Worm (Caenorhabditis elegans) whole organism, midembryonic: ENCODE data around the gene Y37H2A.11.

Source experiments
- T22C8.4 ChIP-seq: fragments of 200-800 bp; sonication (Bioruptor generic); IDR thresholded peaks from 2 replicates; pipeline ENCODE4 v1.3.6; 2022; ENCODE audit warnings: missing genetic modification characterization, missing compliant biosample characterization
- cog-1 ChIP-seq: sonication (generic microtip); optimal IDR thresholded peaks from 2 replicates; lab custom pipeline; 2016; ENCODE audit warnings: missing genetic modification characterization, missing compliant biosample characterization
- flt-1 ChIP-seq: fragments of 200-800 bp; sonication (Bioruptor generic); IDR thresholded peaks from 2 replicates; pipeline ENCODE4 v1.3.6; 2022; ENCODE audit warnings: missing genetic modification characterization, missing compliant biosample characterization
- klf-2 ChIP-seq: fragments of 200-800 bp; sonication (Bioruptor generic); conservative IDR thresholded peaks from 2 replicates; pipeline ENCODE4 v1.3.6; 2022; ENCODE audit warnings: missing genetic modification reagents, missing genetic modification characterization, missing compliant biosample characterization
- med-1 ChIP-seq: sonication (generic microtip); optimal IDR thresholded peaks from 2 replicates; lab custom pipeline; 2017; ENCODE audit warnings: missing genetic modification characterization, mild to moderate bottlenecking, missing compliant biosample characterization, antibody characterized with exemption, missing genetic modification reagents; ENCODE audit not compliant: insufficient read depth
- ref-1 ChIP-seq: fragments of 200-800 bp; sonication (Bioruptor generic); conservative IDR thresholded peaks from 2 replicates; pipeline ENCODE4 v1.3.6; 2022; ENCODE audit warnings: missing genetic modification reagents, missing genetic modification characterization, missing compliant biosample characterization
- tab-1 ChIP-seq: fragments of 200-800 bp; sonication (Bioruptor generic); IDR thresholded peaks from 2 replicates; pipeline ENCODE4 v1.3.6; 2022; ENCODE audit warnings: missing genetic modification characterization, missing compliant biosample characterization
- ztf-23 ChIP-seq: fragments of 200-800 bp; sonication (Bioruptor generic); IDR thresholded peaks from 2 replicates; pipeline ENCODE4 v1.3.6; 2022; ENCODE audit warnings: missing genetic modification reagents, missing genetic modification characterization, missing compliant biosample characterization
- ztf-29 ChIP-seq: fragments of 200-800 bp; sonication (Bioruptor generic); IDR thresholded peaks from 2 replicates; pipeline ENCODE4 v1.3.6; 2022; ENCODE audit warnings: missing genetic modification reagents, missing genetic modification characterization, missing compliant biosample characterization

Gene Y37H2A.11

ce11 chrV:18133177-18133576, 8.1 kb upstream of the Y37H2A.11 start, which contains the start of gene Y37H2A.18:
Y37H2A.18 (minus strand) TSS chrV:18133277.
- TF ChIP-seq T22C8.4 (GFP tag; lab: Robert Waterston, UW) (no peak), flt-1 (GFP tag; lab: Robert Waterston, UW) (no peak), tab-1 (GFP tag; lab: Robert Waterston, UW) (no peak), cog-1 (tag; lab: Kevin White, UChicago) (no peak), med-1 (GFP tag; lab: Kevin White, UChicago) (no peak), ref-1 (GFP tag; lab: Robert Waterston, UW) (no peak), klf-2 (no peak), ztf-29 (GFP tag; lab: Robert Waterston, UW) (no peak), ztf-23 (no peak)

DNA sequence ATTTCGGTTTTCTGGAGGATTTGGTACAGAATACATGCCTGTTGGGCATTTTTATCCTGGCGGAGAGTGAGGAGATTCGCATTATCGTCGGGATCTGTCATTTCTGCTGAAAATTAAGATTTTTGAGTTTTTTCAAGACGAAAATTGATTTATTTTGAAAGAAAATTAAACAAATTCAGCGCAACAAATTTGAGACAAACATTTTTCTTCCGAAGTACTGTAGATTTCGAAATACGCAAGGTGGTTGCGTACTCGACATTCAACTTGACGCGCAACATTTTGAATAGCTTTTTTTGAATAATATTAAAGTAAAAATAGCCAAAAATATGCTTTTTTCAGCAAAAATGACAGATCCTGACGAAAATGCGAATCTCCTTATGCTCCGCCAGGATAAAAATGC, 6.9 kb upstream of the Y37H2A.11 start, which contains the start of gene Y37H2A.7:
Gene Y37H2A.7, minus strand, starts transcription at position 101 of the 400 bp plus-strand sequence.
- TF ChIP-seq flt-1 (GFP tag; lab: Robert Waterston, UW) (no peak), med-1 (GFP tag; lab: Kevin White, UChicago) (no peak), ztf-23 (no peak), ztf-29 (GFP tag; lab: Robert Waterston, UW) (no peak), ref-1 (GFP tag; lab: Robert Waterston, UW) (no peak), T22C8.4 (GFP tag; lab: Robert Waterston, UW) (no peak), tab-1 (GFP tag; lab: Robert Waterston, UW) (no peak), cog-1 (tag; lab: Kevin White, UChicago) (no peak), klf-2 (no peak)

DNA sequence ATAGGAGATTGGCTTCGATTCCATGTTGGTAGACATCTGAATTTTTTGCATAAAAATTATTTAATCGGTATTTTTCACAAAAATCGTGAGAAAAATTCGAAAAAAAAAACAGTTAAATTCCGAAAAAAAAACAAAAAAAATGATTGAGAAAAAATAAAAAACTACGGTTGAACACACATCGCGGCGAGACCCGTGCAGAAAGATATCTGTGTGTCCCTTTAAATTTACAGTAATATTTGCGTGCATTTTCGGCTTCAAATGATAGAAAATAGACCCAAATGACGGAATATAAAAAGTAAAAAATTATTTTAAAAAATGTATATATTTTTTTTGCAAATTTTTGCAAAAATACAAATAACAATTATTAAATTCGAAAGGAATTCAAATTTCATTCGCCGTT, 3.6 kb upstream of the Y37H2A.11 start:
- TF ChIP-seq T22C8.4 (GFP tag; lab: Robert Waterston, UW) (no peak), cog-1 (tag; lab: Kevin White, UChicago) (no peak), med-1 (GFP tag; lab: Kevin White, UChicago) (no peak), ztf-29 (GFP tag; lab: Robert Waterston, UW) (no peak), klf-2 (no peak), ref-1 (GFP tag; lab: Robert Waterston, UW) (no peak), tab-1 (GFP tag; lab: Robert Waterston, UW) (no peak), ztf-23 (no peak), flt-1 (GFP tag; lab: Robert Waterston, UW) (no peak)

ce11 chrV:18138695-18139094, 2.6 kb upstream of the Y37H2A.11 start, which contains the start of gene Y37H2A.10:
Y37H2A.10 (plus strand) TSS chrV:18138995.
- TF ChIP-seq tab-1 (GFP tag; lab: Robert Waterston, UW): no peak
- TF ChIP-seq ref-1 (GFP tag; lab: Robert Waterston, UW): no peak
- TF ChIP-seq ztf-29 (GFP tag; lab: Robert Waterston, UW): no peak

DNA sequence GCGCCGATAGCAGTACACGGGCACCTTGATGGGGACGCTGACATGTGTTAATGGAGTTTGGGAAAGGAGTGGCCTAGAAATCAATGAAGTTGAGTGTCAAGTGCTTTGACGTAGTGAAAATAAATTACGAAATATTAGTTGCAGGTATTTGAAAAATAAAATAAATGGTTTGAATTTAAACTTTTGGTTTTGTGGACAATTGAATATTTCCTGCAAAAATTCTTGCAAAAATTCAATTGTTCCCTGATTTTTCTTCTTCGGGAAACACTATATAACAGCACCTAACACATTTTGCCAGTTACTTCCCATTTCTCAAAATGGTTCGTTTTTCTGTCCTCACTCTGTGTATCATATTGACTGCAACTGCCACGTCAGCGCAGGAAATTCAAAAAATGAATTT, 1.3 kb downstream of the Y37H2A.11 start, which contains the start of gene Y37H2A.13:
Gene Y37H2A.13, plus strand, starts transcription at position 301 of the 400 bp plus-strand sequence.
- no peak for TF ChIP-seq ref-1 (GFP tag; lab: Robert Waterston, UW)
- no peak for TF ChIP-seq cog-1 (tag; lab: Kevin White, UChicago)
- no peak for TF ChIP-seq ztf-29 (GFP tag; lab: Robert Waterston, UW)
- TF ChIP-seq med-1 (GFP tag; lab: Kevin White, UChicago): no peak
- TF ChIP-seq ztf-23: no peak
- no peak for TF ChIP-seq T22C8.4 (GFP tag; lab: Robert Waterston, UW)
- no peak for TF ChIP-seq klf-2
- TF ChIP-seq flt-1 (GFP tag; lab: Robert Waterston, UW): no peak
- no peak for TF ChIP-seq tab-1 (GFP tag; lab: Robert Waterston, UW)

- TF ChIP-seq cog-1 (tag; lab: Kevin White, UChicago) (no peak), klf-2 (no peak), ref-1 (GFP tag; lab: Robert Waterston, UW) (no peak), flt-1 (GFP tag; lab: Robert Waterston, UW) (no peak), T22C8.4 (GFP tag; lab: Robert Waterston, UW) (no peak), ztf-23 (no peak), tab-1 (GFP tag; lab: Robert Waterston, UW) (no peak), ztf-29 (GFP tag; lab: Robert Waterston, UW) (no peak), med-1 (GFP tag; lab: Kevin White, UChicago) (no peak)
Observed at ce11 chrV:18143445-18143844, 2.2 kb downstream of the Y37H2A.11 start, which contains the start of gene Y37H2A.14. Y37H2A.14 (plus strand) TSS chrV:18143745.

ce11 chrV:18144442-18144841, 3.2 kb downstream of the Y37H2A.11 start:
- no peak for TF ChIP-seq ztf-23
- TF ChIP-seq med-1 (GFP tag; lab: Kevin White, UChicago): no peak
- TF ChIP-seq T22C8.4 (GFP tag; lab: Robert Waterston, UW): no peak
- TF ChIP-seq flt-1 (GFP tag; lab: Robert Waterston, UW): no peak
- TF ChIP-seq tab-1 (GFP tag; lab: Robert Waterston, UW): no peak
- TF ChIP-seq klf-2: no peak
- TF ChIP-seq cog-1 (tag; lab: Kevin White, UChicago): no peak

DNA sequence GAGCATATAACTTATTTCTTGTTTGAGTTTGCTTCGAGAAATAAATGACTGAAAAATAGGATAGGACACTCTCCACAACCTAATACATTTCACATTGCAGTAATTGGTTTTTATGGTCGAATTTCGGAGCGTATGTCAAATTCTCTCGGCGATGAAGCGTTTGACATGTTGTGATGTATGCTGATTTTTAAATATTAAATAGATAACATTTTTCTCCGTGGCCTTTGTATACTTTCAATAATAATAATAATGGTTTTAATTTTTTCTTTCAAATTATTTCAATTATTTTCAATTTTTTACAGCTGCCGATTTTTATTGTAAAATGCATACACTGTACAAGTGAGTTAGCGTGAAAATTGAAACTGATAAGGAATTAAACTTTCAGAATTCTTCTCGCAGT, 4.8 kb downstream of the Y37H2A.11 start, which contains the start of gene C14A6.3:
Gene C14A6.3, plus strand, starts transcription at position 301 of the 400 bp plus-strand sequence.
- TF ChIP-seq T22C8.4 (GFP tag; lab: Robert Waterston, UW): no peak
- no peak for TF ChIP-seq ref-1 (GFP tag; lab: Robert Waterston, UW)
- TF ChIP-seq ztf-23: no peak
- no peak for TF ChIP-seq cog-1 (tag; lab: Kevin White, UChicago)
- TF ChIP-seq klf-2: no peak
- no peak for TF ChIP-seq ztf-29 (GFP tag; lab: Robert Waterston, UW)
- TF ChIP-seq med-1 (GFP tag; lab: Kevin White, UChicago): no peak
- no peak for TF ChIP-seq flt-1 (GFP tag; lab: Robert Waterston, UW)
- no peak for TF ChIP-seq tab-1 (GFP tag; lab: Robert Waterston, UW)

DNA sequence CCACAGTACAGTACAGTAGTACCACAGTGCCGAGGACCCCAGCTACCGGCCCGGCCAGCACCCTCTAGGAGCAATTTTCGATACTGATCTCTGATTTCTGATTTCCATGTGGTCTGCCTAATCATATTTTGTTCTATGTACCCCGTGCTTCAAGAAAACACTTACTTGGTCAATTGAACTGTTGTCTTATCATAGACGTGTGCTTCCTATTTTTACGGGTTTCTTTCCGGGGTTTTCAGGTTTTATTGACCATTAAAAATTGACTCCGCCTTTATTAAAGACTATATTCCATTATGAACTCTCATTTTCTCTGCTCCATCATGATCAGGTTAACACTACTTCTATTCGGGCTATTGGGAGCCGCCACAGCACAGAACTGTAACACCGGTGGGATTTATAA, 16.4 kb downstream of the Y37H2A.11 start, which contains the start of gene clec-48:
Gene clec-48, plus strand, starts transcription at position 320 of the 400 bp plus-strand sequence.
- TF ChIP-seq cog-1 (tag; lab: Kevin White, UChicago) (no peak), T22C8.4 (GFP tag; lab: Robert Waterston, UW) (no peak), flt-1 (GFP tag; lab: Robert Waterston, UW) (no peak), ztf-29 (GFP tag; lab: Robert Waterston, UW) (no peak), ref-1 (GFP tag; lab: Robert Waterston, UW) (no peak), klf-2 (no peak), ztf-23 (no peak), med-1 (GFP tag; lab: Kevin White, UChicago) (no peak), tab-1 (GFP tag; lab: Robert Waterston, UW) (no peak)
